Worm (Caenorhabditis elegans): Measurements from ENCODE around the gene nuo-4.

The nuo-4 gene

ce11 chrIII:7179538-7180301 is 21.1 kb upstream of the nuo-4 start, which contains the start of the genes rps-14 and rpl-36 (continued):
- TF ChIP-seq ztf-18 (tag; optimal IDR thresholded peaks at IDR 0.05) (peak; percentile 1), sdz-38 (tag; optimal IDR thresholded peaks at IDR 0.05) (no peak), ama-1 (optimal IDR thresholded peaks at IDR 0.05) (no peak), ama-1 (GFP tag; optimal IDR thresholded peaks at IDR 0.05) (no peak), pha-4 (tag; optimal IDR thresholded peaks at IDR 0.05) (peak; percentile 89), unc-130 (GFP tag; optimal IDR thresholded peaks at IDR 0.05) (no peak), nfya-2 (GFP tag; IDR thresholded peaks at IDR 0.05) (no peak), tlf-1 (GFP tag; optimal IDR thresholded peaks at IDR 0.05) (peak; percentile 82), ceh-27 (GFP tag; optimal IDR thresholded peaks at IDR 0.05) (peak; percentile 61), chd-7 (tag; optimal IDR thresholded peaks at IDR 0.05) (no peak), lin-54 (GFP tag; optimal IDR thresholded peaks at IDR 0.05) (peak; percentile 81), rec-8 (tag; optimal IDR thresholded peaks at IDR 0.05) (no peak), hmg-1.2 (GFP tag; IDR thresholded peaks at IDR 0.05) (peak; percentile 87), nhr-179 (tag; optimal IDR thresholded peaks at IDR 0.05) (no peak), D2030.7 (GFP tag; IDR thresholded peaks at IDR 0.05) (peak; percentile 71), hsf-1 (GFP tag; IDR thresholded peaks at IDR 0.05) (no peak), attf-3 (GFP tag; conservative IDR thresholded peaks at IDR 0.05) (peak; percentile 72), ZK185.1 (tag; optimal IDR thresholded peaks at IDR 0.05; ENCODE audit: poor library complexity, severe bottlenecking) (peak; percentile 57), dpff-1 (tag; optimal IDR thresholded peaks at IDR 0.05) (no peak), Y67H2A.10 (GFP tag; conservative IDR thresholded peaks at IDR 0.05) (peak; percentile 23; the same call in 1 of the 2 replicates), tbp1 (GFP tag; optimal IDR thresholded peaks at IDR 0.05) (peak; percentile 62), sptf-2 (GFP tag; optimal IDR thresholded peaks at IDR 0.05) (no peak), madf-3 (GFP tag; IDR thresholded peaks at IDR 0.05) (peak; percentile 88), aptf-2 (GFP tag; conservative IDR thresholded peaks at IDR 0.05) (no peak), hmg-20 (GFP tag; IDR thresholded peaks at IDR 0.05) (no peak), madf-8 (GFP tag; conservative IDR thresholded peaks at IDR 0.05) (0 out of 2 replicates have a peak, but pooled peaks have one; percentile 15), snpc-4 (GFP tag; optimal IDR thresholded peaks at IDR 0.05) (no peak), snpc-4 (tag; optimal IDR thresholded peaks at IDR 0.05) (peak; percentile 47 to 73 (median 57)), snpc-1.3 (tag; optimal IDR thresholded peaks at IDR 0.05; ENCODE audit: insufficient read depth) (peak; percentile 71), ekl-4 (GFP tag; IDR thresholded peaks at IDR 0.05) (peak; percentile 36; the same call in 1 of the 2 replicates), nhr-120 (GFP tag; IDR thresholded peaks at IDR 0.05) (no peak), ztf-6 (GFP tag; IDR thresholded peaks at IDR 0.05) (no peak)

ce11 chrIII:7178497-7178896 is 19.9 kb upstream of the nuo-4 start:
- TF ChIP-seq nfyb-1 (GFP tag; IDR thresholded peaks at IDR 0.05) (peak; percentile 50; the same call in 1 of the 2 replicates), madf-3 (GFP tag; IDR thresholded peaks at IDR 0.05) (peak; percentile 46; the same call in 1 of the 2 replicates), nhr-179 (tag; optimal IDR thresholded peaks at IDR 0.05) (no peak), Y53F4B.3 (GFP tag; IDR thresholded peaks at IDR 0.05) (no peak), F49E8.2 (tag; optimal IDR thresholded peaks at IDR 0.05; ENCODE audit: insufficient read depth) (peak; percentile 51), F33H1.4 (GFP tag; IDR thresholded peaks at IDR 0.05) (peak; percentile 49), lin-54 (GFP tag; optimal IDR thresholded peaks at IDR 0.05) (peak; percentile 57), lsl-1 (GFP tag; optimal IDR thresholded peaks at IDR 0.05) (peak; percentile 29), F52B5.7 (tag; optimal IDR thresholded peaks at IDR 0.05) (peak; percentile 8), madf-6 (GFP tag; IDR thresholded peaks at IDR 0.05) (peak; percentile 72), attf-6 (GFP tag; IDR thresholded peaks at IDR 0.05) (peak; percentile 56; the same call in 1 of the 2 replicates), ekl-4 (GFP tag; IDR thresholded peaks at IDR 0.05) (peak; percentile 86), athp-1 (tag; optimal IDR thresholded peaks at IDR 0.05) (peak; percentile 71), lin-26 (GFP tag; IDR thresholded peaks at IDR 0.05) (peak; percentile 78), mcd-1 (GFP tag; IDR thresholded peaks at IDR 0.05) (peak; percentile 41; the same call in 1 of the 2 replicates), hsf-1 (GFP tag; IDR thresholded peaks at IDR 0.05) (peak; percentile 65; the same call in 1 of the 2 replicates), tlf-1 (GFP tag; optimal IDR thresholded peaks at IDR 0.05) (peak; percentile 66), snpc-3.4 (tag; optimal IDR thresholded peaks at IDR 0.05) (peak; percentile 3), K11D2.4 (GFP tag; IDR thresholded peaks at IDR 0.05) (no peak), aptf-3 (GFP tag; IDR thresholded peaks at IDR 0.05) (0 out of 2 replicates have a peak, but pooled peaks have one; percentile 10)

Data from whole organism, young adult.